Fruit fly (Drosophila melanogaster) whole organism, pupa: Measurements from ENCODE around the gene yellow-k.

Experiments used
- CG15710 ChIP-seq: fragments of 200-800 bp; sonication (Bioruptor generic); optimal IDR thresholded peaks from 2 replicates; lab custom pipeline; 2018; ENCODE audit warnings: missing biosample characterization, mild to moderate bottlenecking, missing genetic modification characterization, moderate library complexity
- CG34367 ChIP-seq: fragments of 200-800 bp; sonication (Bioruptor generic); optimal IDR thresholded peaks from 2 replicates; lab custom pipeline; 2018; ENCODE audit warnings: missing biosample characterization, mild to moderate bottlenecking, missing genetic modification characterization
- CG8159 ChIP-seq: fragments of 200-800 bp; sonication (Bioruptor generic); optimal IDR thresholded peaks from 3 replicates; lab custom pipeline; 2018; ENCODE audit warnings: missing biosample characterization, mild to moderate bottlenecking, missing genetic modification characterization, moderate library complexity
- Ets98B ChIP-seq: fragments of 200-800 bp; sonication (Bioruptor generic); IDR thresholded peaks from 2 replicates; pipeline ENCODE4 v1.3.6; 2022; ENCODE audit warnings: missing biosample characterization, missing genetic modification characterization
- rn ChIP-seq: fragments of 200-800 bp; sonication (Bioruptor generic); IDR thresholded peaks from 2 replicates; pipeline ENCODE4 v1.3.6; 2022; ENCODE audit warnings: missing biosample characterization, missing genetic modification characterization

- no peak for TF ChIP-seq rn (GFP tag; lab: Robert Waterston, UW)
- no peak for TF ChIP-seq CG8159 (tag; lab: Kevin White, UChicago)
- TF ChIP-seq CG15710 (tag; lab: Kevin White, UChicago), result peak; percentile 7
- TF ChIP-seq Ets98B (GFP tag; lab: Robert Waterston, UW), result no peak
- no peak for TF ChIP-seq CG34367
Observed at dm6 chr3L:15498745-15499144, 21.7 kb upstream of the yellow-k start, which contains the start of gene CG7275.
